Fruit fly (Drosophila melanogaster) whole organism, embryonic: ENCODE data around the gene CG10333.

Experiments used
- Atf3 ChIP-seq: fragments of 200-800 bp; sonication (Bioruptor generic); optimal IDR thresholded peaks from 3 replicates; lab custom pipeline; 2016; ENCODE audit warnings: missing biosample characterization, missing genetic modification characterization
- Atf6 ChIP-seq: fragments of 200-800 bp; sonication (Bioruptor generic); IDR thresholded peaks from 2 replicates; pipeline ENCODE4 v1.3.6; 2022; ENCODE audit warnings: missing biosample characterization, missing genetic modification characterization
- Awh ChIP-seq: fragments of 200-800 bp; sonication (Bioruptor generic); IDR thresholded peaks from 2 replicates; pipeline ENCODE4, ENCODE4 v1.3.6; 2022; ENCODE audit warnings: missing biosample characterization, missing genetic modification characterization
- B-H2 ChIP-seq: fragments of 200-800 bp; sonication (Bioruptor generic); optimal IDR thresholded peaks from 2 replicates; lab custom pipeline; 2018; ENCODE audit warnings: missing biosample characterization, mild to moderate bottlenecking, missing genetic modification characterization
- BEAF-32 ChIP-seq: fragments of 200-800 bp; sonication (Bioruptor generic); optimal IDR thresholded peaks from 3 replicates; lab custom pipeline; 2017; ENCODE audit warnings: missing biosample characterization, missing genetic modification characterization, mild to moderate bottlenecking, moderate library complexity, missing genetic modification reagents
- Blimp-1 ChIP-seq: fragments of 200-800 bp; sonication (Bioruptor generic); optimal IDR thresholded peaks from 3 replicates; lab custom pipeline; 2018; ENCODE audit warnings: missing biosample characterization, missing genetic modification characterization, mild to moderate bottlenecking, moderate library complexity, missing genetic modification reagents
- CG11723 ChIP-seq: fragments of 200-800 bp; sonication (Bioruptor generic); optimal IDR thresholded peaks from 2 replicates; lab custom pipeline; 2017; ENCODE audit warnings: missing biosample characterization, mild to moderate bottlenecking, missing genetic modification characterization
- CG13624 ChIP-seq: fragments of 200-800 bp; sonication (Bioruptor generic); optimal IDR thresholded peaks from 2 replicates; lab custom pipeline; 2016; ENCODE audit warnings: missing biosample characterization, missing genetic modification characterization
- CG15514 ChIP-seq: fragments of 200-800 bp; sonication (Bioruptor generic); optimal IDR thresholded peaks from 3 replicates; lab custom pipeline; 2017; ENCODE audit warnings: missing biosample characterization, missing genetic modification characterization, mild to moderate bottlenecking, moderate library complexity, missing genetic modification reagents
- CG17912 ChIP-seq: fragments of 200-800 bp; sonication (Bioruptor generic); optimal IDR thresholded peaks from 2 replicates; lab custom pipeline; 2018; ENCODE audit warnings: missing biosample characterization, mild to moderate bottlenecking, missing genetic modification characterization
- CG2678 ChIP-seq: fragments of 200-800 bp; sonication (Bioruptor generic); optimal IDR thresholded peaks from 3 replicates; lab custom pipeline; 2019; ENCODE audit warnings: missing biosample characterization, mild to moderate bottlenecking, missing genetic modification characterization, moderate library complexity
- CG2712 ChIP-seq: fragments of 200-800 bp; optimal IDR thresholded peaks from 3 replicates; lab custom pipeline; 2019; ENCODE audit warnings: missing biosample characterization, mild to moderate bottlenecking, missing genetic modification characterization, moderate library complexity
- CG32532 ChIP-seq: fragments of 200-800 bp; sonication (Bioruptor generic); IDR thresholded peaks from 2 replicates; pipeline ENCODE4 v1.3.6; 2022; ENCODE audit warnings: missing biosample characterization, missing genetic modification characterization
- CG4820 ChIP-seq: fragments of 200-800 bp; sonication (Bioruptor generic); optimal IDR thresholded peaks from 3 replicates; lab custom pipeline; 2016; ENCODE audit warnings: missing biosample characterization, missing genetic modification characterization
- CG4854 ChIP-seq: fragments of 200-800 bp; sonication (Bioruptor generic); optimal IDR thresholded peaks from 2 replicates; lab custom pipeline; 2016; ENCODE audit warnings: missing biosample characterization, missing genetic modification characterization, inconsistent platforms
- CG6683 ChIP-seq: fragments of 200-800 bp; sonication (Bioruptor generic); optimal IDR thresholded peaks from 2 replicates; lab custom pipeline; 2017; ENCODE audit warnings: missing biosample characterization, mild to moderate bottlenecking, missing genetic modification characterization, missing genetic modification reagents
- CG7372 ChIP-seq: fragments of 200-800 bp; sonication (Bioruptor generic); IDR thresholded peaks from 2 replicates; pipeline ENCODE4 v1.3.6; 2022; ENCODE audit warnings: missing biosample characterization, missing genetic modification characterization
- CG8089 ChIP-seq: fragments of 200-800 bp; sonication (Bioruptor generic); optimal IDR thresholded peaks from 3 replicates; lab custom pipeline; 2016; ENCODE audit warnings: missing biosample characterization, missing genetic modification characterization
- CG9932 ChIP-seq: fragments of 200-800 bp; sonication (Bioruptor generic); IDR thresholded peaks from 2 replicates; pipeline ENCODE4 v1.3.6; 2022; ENCODE audit warnings: missing biosample characterization, missing genetic modification characterization
- Dfd ChIP-seq, 2 experiments: fragments of >200 bp; optimal IDR thresholded peaks; 2 replicates each; lab custom pipeline; 2017; ENCODE audit warnings: missing biosample characterization in 2 of 2, missing genetic modification characterization in 2 of 2
- Doc2 ChIP-seq: fragments of 200-800 bp; sonication (Bioruptor generic); IDR thresholded peaks from 2 replicates; pipeline ENCODE4 v1.3.6; 2022; ENCODE audit warnings: missing biosample characterization, missing genetic modification characterization
- E2f1 ChIP-seq: fragments of 200-800 bp; sonication (Bioruptor generic); IDR thresholded peaks from 2 replicates; pipeline ENCODE4 v1.3.6; 2022; ENCODE audit warnings: missing biosample characterization, missing genetic modification characterization
- E2f2 ChIP-seq: fragments of 200-800 bp; sonication (Bioruptor generic); IDR thresholded peaks from 2 replicates; pipeline ENCODE4 v1.3.6; 2022; ENCODE audit warnings: missing biosample characterization, missing genetic modification characterization
- Gsc ChIP-seq: fragments of 200-800 bp; sonication (Bioruptor generic); IDR thresholded peaks from 2 replicates; pipeline ENCODE4 v1.3.6; 2022; ENCODE audit warnings: missing biosample characterization, missing genetic modification characterization
- Hr3 ChIP-seq: fragments of 200-800 bp; sonication (Bioruptor generic); optimal IDR thresholded peaks from 3 replicates; lab custom pipeline; 2016; ENCODE audit warnings: missing biosample characterization, missing genetic modification characterization
- MTF-1 ChIP-seq: fragments of 200-800 bp; sonication (Bioruptor generic); optimal IDR thresholded peaks from 2 replicates; lab custom pipeline; 2018; ENCODE audit warnings: missing biosample characterization, mild to moderate bottlenecking, missing genetic modification characterization, borderline replicate concordance
- Mad ChIP-seq: fragments of 200-800 bp; sonication (Bioruptor generic); optimal IDR thresholded peaks from 2 replicates; lab custom pipeline; 2016; ENCODE audit warnings: missing biosample characterization, missing genetic modification characterization
- Pdp1 ChIP-seq, 2 experiments: fragments of 200-800 bp; sonication (Bioruptor generic); optimal IDR thresholded peaks; 3 replicates each; lab custom pipeline; 2016; ENCODE audit warnings: missing biosample characterization in 2 of 2, missing genetic modification characterization in 2 of 2, mild to moderate bottlenecking in 1 of 2, moderate library complexity in 1 of 2
- Ravus ChIP-seq: fragments of 200-800 bp; sonication (Bioruptor generic); IDR thresholded peaks from 2 replicates; pipeline ENCODE4 v1.3.6; 2022; ENCODE audit warnings: missing biosample characterization, missing genetic modification characterization
- Side ChIP-seq: fragments of 200-800 bp; sonication (Bioruptor generic); optimal IDR thresholded peaks from 2 replicates; lab custom pipeline; 2016; ENCODE audit warnings: missing biosample characterization, missing genetic modification characterization
- Stat92E ChIP-seq, 3 experiments: fragments of >200 bp in 2 of 3; fragments of 200-800 bp in 1 of 3; sonication (Bioruptor generic) in 1 of 3; optimal IDR thresholded peaks; 2 replicates each; lab custom pipeline; 2017 to 2019; ENCODE audit warnings: missing biosample characterization in 3 of 3, missing genetic modification characterization in 3 of 3, mild to moderate bottlenecking in 1 of 3, moderate library complexity in 1 of 3
- al ChIP-seq: fragments of 200-800 bp; sonication (Bioruptor generic); IDR thresholded peaks from 2 replicates; pipeline ENCODE4 v1.3.6; 2022; ENCODE audit warnings: missing biosample characterization, missing genetic modification characterization
- ap ChIP-seq: fragments of 200-800 bp; sonication (Bioruptor generic); IDR thresholded peaks from 2 replicates; pipeline ENCODE4 v1.3.6; 2022; ENCODE audit warnings: missing biosample characterization, missing genetic modification characterization
- bigmax ChIP-seq: fragments of 200-800 bp; sonication (Bioruptor generic); optimal IDR thresholded peaks from 2 replicates; lab custom pipeline; 2018; ENCODE audit warnings: missing biosample characterization, mild to moderate bottlenecking, missing genetic modification characterization
- br ChIP-seq: fragments of >200 bp; optimal IDR thresholded peaks from 2 replicates; lab custom pipeline; 2017
- chm ChIP-seq: fragments of 200-800 bp; sonication (Bioruptor generic); IDR thresholded peaks from 2 replicates; pipeline ENCODE4 v1.3.6; 2022; ENCODE audit warnings: missing biosample characterization, missing genetic modification characterization
- dimm ChIP-seq: fragments of 200-800 bp; sonication (Bioruptor generic); IDR thresholded peaks from 2 replicates; pipeline ENCODE4 v1.3.6; 2022; ENCODE audit warnings: missing biosample characterization, missing genetic modification characterization
- exex ChIP-seq: fragments of 200-800 bp; sonication (Bioruptor generic); optimal IDR thresholded peaks from 4 replicates; lab custom pipeline; 2018; ENCODE audit warnings: missing biosample characterization, mild to moderate bottlenecking, missing genetic modification characterization, moderate library complexity
- gro ChIP-seq: fragments of 200-800 bp; sonication (Bioruptor generic); optimal IDR thresholded peaks from 2 replicates; lab custom pipeline; 2016; ENCODE audit warnings: missing biosample characterization, missing genetic modification characterization
- lilli ChIP-seq: fragments of 200-800 bp; sonication (Bioruptor generic); optimal IDR thresholded peaks from 3 replicates; lab custom pipeline; 2016; ENCODE audit warnings: missing biosample characterization, missing genetic modification characterization
- lov ChIP-seq, 2 experiments: fragments of 200-800 bp in 1 of 2; fragments of >200 bp in 1 of 2; sonication (Bioruptor generic) in 1 of 2; IDR thresholded peaks in 1 of 2; optimal IDR thresholded peaks in 1 of 2; 2 replicates in 1 of 2; 3 replicates in 1 of 2; pipeline versions ENCODE4 v1.3.6 to Lab custom; 2017 to 2022; ENCODE audit warnings: missing biosample characterization in 1 of 2, missing genetic modification characterization in 1 of 2
- luna ChIP-seq: fragments of 200-800 bp; sonication (Bioruptor generic); optimal IDR thresholded peaks from 2 replicates; lab custom pipeline; 2016; ENCODE audit warnings: missing biosample characterization, missing genetic modification characterization
- nom ChIP-seq: fragments of 200-800 bp; sonication (Bioruptor generic); optimal IDR thresholded peaks from 2 replicates; lab custom pipeline; 2017; ENCODE audit warnings: missing biosample characterization, missing genetic modification characterization, mild to moderate bottlenecking, moderate library complexity, missing genetic modification reagents
- phol ChIP-seq: fragments of 200-800 bp; sonication (Bioruptor generic); optimal IDR thresholded peaks from 3 replicates; lab custom pipeline; 2018; ENCODE audit warnings: missing biosample characterization, mild to moderate bottlenecking, missing genetic modification characterization, moderate library complexity
- run ChIP-seq: fragments of 200-800 bp; sonication (Bioruptor generic); optimal IDR thresholded peaks from 3 replicates; lab custom pipeline; 2018; ENCODE audit warnings: missing biosample characterization, mild to moderate bottlenecking, missing genetic modification characterization
- slou ChIP-seq: fragments of 200-800 bp; sonication (Bioruptor generic); optimal IDR thresholded peaks from 3 replicates; lab custom pipeline; 2016; ENCODE audit warnings: missing biosample characterization, missing genetic modification characterization
- tll ChIP-seq, 2 experiments: fragments of 200-800 bp in 1 of 2; fragments of >200 bp in 1 of 2; sonication (Bioruptor generic) in 1 of 2; optimal IDR thresholded peaks; 2 replicates each; lab custom pipeline; 2017 to 2019; ENCODE audit warnings: missing biosample characterization in 2 of 2, missing genetic modification characterization in 2 of 2, mild to moderate bottlenecking in 1 of 2, moderate library complexity in 1 of 2
- twi ChIP-seq: fragments of 200-800 bp; optimal IDR thresholded peaks from 2 replicates; lab custom pipeline; 2019; ENCODE audit warnings: missing biosample characterization, mild to moderate bottlenecking, missing genetic modification characterization, moderate library complexity

The CG10333 gene

dm6 chr2L:18621357-18622211, 15.0 kb downstream of the CG10333 start (continued):
- TF ChIP-seq Stat92E (GFP tag; optimal IDR thresholded peaks at IDR 0.05; lab: Kevin White, UChicago) (no peak), CG2678 (tag; lab: Kevin White, UChicago) (peak; percentile 93), Mad (GFP tag; lab: Kevin White, UChicago) (peak; percentile 8), CG32532 (GFP tag; lab: Robert Waterston, UW) (peak; percentile 82), B-H2 (GFP tag; lab: Kevin White, UChicago) (peak; percentile 35), ap (GFP tag; lab: Robert Waterston, UW) (peak; percentile 67), phol (tag; lab: Kevin White, UChicago) (peak; percentile 82), CG13624 (GFP tag; lab: Kevin White, UChicago) (peak; percentile 69), br (lab: Kevin White, UChicago) (no peak), CG11723 (GFP tag; lab: Kevin White, UChicago) (peak; percentile 44), Side (no peak), Blimp-1 (peak; percentile 83), gro (GFP tag; lab: Kevin White, UChicago) (no peak), Ravus (GFP tag; lab: Robert Waterston, UW) (peak; percentile 9; the same call in 1 of the 2 replicates), nom (peak; percentile 27), exex (tag; lab: Kevin White, UChicago) (peak; percentile 97), CG15514 (GFP tag; lab: Kevin White, UChicago) (peak; percentile 72), MTF-1 (GFP tag; lab: Kevin White, UChicago) (peak; percentile 25), bigmax (GFP tag; lab: Kevin White, UChicago) (no peak), Dfd (GFP tag; optimal IDR thresholded peaks at IDR 0.05; lab: Kevin White, UChicago) (no peak), BEAF-32 (GFP tag; lab: Kevin White, UChicago) (no peak), CG9932 (GFP tag; lab: Robert Waterston, UW) (peak; percentile 84), Gsc (GFP tag; lab: Robert Waterston, UW) (no peak), E2f2 (peak; percentile 60), Doc2 (GFP tag; lab: Robert Waterston, UW) (no peak), twi (tag; lab: Kevin White, UChicago) (peak; percentile 66), CG17912 (GFP tag; lab: Kevin White, UChicago) (peak; percentile 19), al (GFP tag; lab: Robert Waterston, UW) (peak; percentile 57), Atf3 (GFP tag; lab: Kevin White, UChicago) (peak; percentile 75), CG2712 (tag; lab: Kevin White, UChicago) (peak; percentile 91), slou (GFP tag; lab: Kevin White, UChicago) (peak; percentile 80), CG8089 (GFP tag; lab: Kevin White, UChicago) (no peak), CG4820 (GFP tag; lab: Kevin White, UChicago) (peak; percentile 72), E2f1 (GFP tag; lab: Robert Waterston, UW) (peak; percentile 78), dimm (GFP tag; lab: Robert Waterston, UW) (no peak), lilli (GFP tag; lab: Kevin White, UChicago) (peak; percentile 78), CG7372 (peak; percentile 75), Atf6 (GFP tag; lab: Robert Waterston, UW) (peak; percentile 94), CG4854 (GFP tag; lab: Kevin White, UChicago) (peak; percentile 56), Pdp1 (GFP tag; optimal IDR thresholded peaks at IDR 0.05; lab: Kevin White, UChicago) (peak; percentile 6 to 69), run (tag; lab: Kevin White, UChicago) (peak; percentile 85), CG6683 (peak; percentile 58), luna (GFP tag; lab: Kevin White, UChicago) (no peak), lov (optimal IDR thresholded peaks at IDR 0.05; lab: Kevin White, UChicago) (no peak), lov (GFP tag; IDR thresholded peaks at IDR 0.05; lab: Robert Waterston, UW) (no peak), chm (GFP tag; lab: Robert Waterston, UW) (peak; percentile 28; the same call in 1 of the 2 replicates), tll (GFP tag; optimal IDR thresholded peaks at IDR 0.05; lab: Kevin White, UChicago) (no peak), Hr3 (peak; percentile 56), Awh (peak; percentile 52; the same call in 1 of the 2 replicates)
